Fruit fly (Drosophila melanogaster) Kc167 (cell line): ENCODE data around the gene Nup98-96.

Experiments
- Myc ChIP-seq: fragments of >200 bp; optimal IDR thresholded peaks from 2 replicates; lab custom pipeline; 2017; ENCODE audit warnings: missing external identifiers
- h ChIP-seq: fragments of >200 bp; optimal IDR thresholded peaks from 3 replicates; lab custom pipeline; 2018; ENCODE audit warnings: missing external identifiers
- insv ChIP-seq: fragments of >200 bp; optimal IDR thresholded peaks from 3 replicates; lab custom pipeline; 2018; ENCODE audit warnings: missing external identifiers
- psq ChIP-seq: fragments of >200 bp; optimal IDR thresholded peaks from 2 replicates; lab custom pipeline; 2017; ENCODE audit warnings: missing external identifiers

- TF ChIP-seq Myc (lab: Kevin White, UChicago) (no peak), insv (lab: Kevin White, UChicago) (no peak), psq (lab: Kevin White, UChicago) (no peak), h (lab: Kevin White, UChicago) (no peak)
Observed at dm6 chr3R:23726740-23727139, 54.7 kb downstream of the Nup98-96 start.
